Worm (Caenorhabditis elegans) whole organism, L1 larva: ENCODE data around the gene ZK792.12.

Source experiments
- alr-1 ChIP-seq: fragments of 200-800 bp; sonication (Bioruptor generic); optimal IDR thresholded peaks from 2 replicates; lab custom pipeline; 2018; ENCODE audit warnings: borderline replicate concordance, mild to moderate bottlenecking, missing genetic modification characterization, missing compliant biosample characterization
- blmp-1 ChIP-seq: fragments of 150-350 bp; optimal IDR thresholded peaks from 2 replicates; lab custom pipeline; 2014; ENCODE audit warnings: missing biosample characterization, missing genetic modification characterization
- ceh-63 ChIP-seq: fragments of 200-800 bp; sonication (Bioruptor generic); optimal IDR thresholded peaks from 2 replicates; lab custom pipeline; 2018; ENCODE audit warnings: mild to moderate bottlenecking, missing genetic modification characterization, missing compliant biosample characterization
- ceh-90 ChIP-seq: sonication (generic microtip); optimal IDR thresholded peaks from 2 replicates; lab custom pipeline; 2016; ENCODE audit warnings: missing genetic modification characterization, missing compliant biosample characterization
- dpl-1 ChIP-seq, 3 experiments: fragments of 150-350 bp in 2 of 3; sonication (generic microtip) in 1 of 3; optimal IDR thresholded peaks; 2 replicates each; lab custom pipeline; 2014 to 2017; ENCODE audit warnings: missing biosample characterization in 3 of 3, missing genetic modification characterization in 3 of 3, missing genetic modification reagents in 3 of 3
- efl-1 ChIP-seq, 4 experiments: fragments of 150-350 bp; optimal IDR thresholded peaks in 3 of 4; peaks in 1 of 4; 1 replicate in 1 of 4; 2 replicates in 3 of 4; lab custom pipeline; 2014; ENCODE audit warnings: missing biosample characterization in 2 of 4, missing genetic modification characterization in 2 of 4, missing genetic modification reagents in 2 of 4
- egl-27 ChIP-seq, 2 experiments: fragments of 150-350 bp in 1 of 2; sonication (generic microtip); optimal IDR thresholded peaks; 3 replicates each; lab custom pipeline; 2017 to 2018; ENCODE audit warnings: missing biosample characterization in 2 of 2, missing genetic modification characterization in 2 of 2, missing genetic modification reagents in 2 of 2
- elt-3 ChIP-seq, 6 experiments: fragments of 150-350 bp in 1 of 6; sonication (generic microtip); optimal IDR thresholded peaks; 2 replicates each; lab custom pipeline; 2017 to 2018; ENCODE audit warnings: missing biosample characterization in 6 of 6, missing genetic modification characterization in 6 of 6, inconsistent platforms in 1 of 6
- fkh-10 ChIP-seq: sonication (generic microtip); optimal IDR thresholded peaks from 2 replicates; lab custom pipeline; 2017; ENCODE audit warnings: missing biosample characterization, missing genetic modification reagents, missing genetic modification characterization
- grh-1 ChIP-seq: fragments of 200-800 bp; sonication (Bioruptor generic); IDR thresholded peaks from 2 replicates; pipeline ENCODE4 v1.3.6; 2022; ENCODE audit warnings: missing genetic modification reagents, missing genetic modification characterization, missing compliant biosample characterization
- irx-1 ChIP-seq: sonication (generic microtip); optimal IDR thresholded peaks from 2 replicates; lab custom pipeline; 2016; ENCODE audit warnings: missing genetic modification characterization, missing compliant biosample characterization
- lin-35 ChIP-seq, 2 experiments: fragments of 150-350 bp; optimal IDR thresholded peaks; 2 replicates each; lab custom pipeline; 2014; ENCODE audit warnings: missing biosample characterization in 2 of 2, missing genetic modification characterization in 2 of 2, missing genetic modification reagents in 2 of 2
- lin-39 ChIP-seq: fragments of 150-350 bp; optimal IDR thresholded peaks from 2 replicates; lab custom pipeline; 2014; ENCODE audit warnings: missing biosample characterization, missing genetic modification reagents, missing genetic modification characterization
- lsy-2 ChIP-seq, 2 experiments: fragments of 150-350 bp; optimal IDR thresholded peaks; 2 replicates each; lab custom pipeline; 2014; ENCODE audit warnings: missing biosample characterization in 2 of 2, missing genetic modification characterization in 2 of 2
- mdl-1 ChIP-seq, 2 experiments: fragments of 150-350 bp; optimal IDR thresholded peaks; 2 replicates each; lab custom pipeline; 2014 to 2017; ENCODE audit warnings: missing biosample characterization in 2 of 2, missing genetic modification characterization in 2 of 2, inconsistent platforms in 1 of 2
- mef-2 ChIP-seq: fragments of 150-350 bp; optimal IDR thresholded peaks from 2 replicates; lab custom pipeline; 2014; ENCODE audit warnings: missing biosample characterization, missing genetic modification characterization
- nhr-11 ChIP-seq: fragments of 150-350 bp; optimal IDR thresholded peaks from 2 replicates; lab custom pipeline; 2014; ENCODE audit warnings: missing biosample characterization, missing genetic modification characterization
- nhr-12 ChIP-seq: sonication (generic microtip); optimal IDR thresholded peaks from 2 replicates; lab custom pipeline; 2017; ENCODE audit warnings: missing biosample characterization, missing genetic modification characterization
- nhr-19 ChIP-seq: fragments of 200-800 bp; sonication (Bioruptor generic); conservative IDR thresholded peaks from 2 replicates; pipeline ENCODE4 v1.3.6; 2022; ENCODE audit warnings: missing genetic modification characterization, missing compliant biosample characterization
- nhr-47 ChIP-seq: sonication (generic microtip); optimal IDR thresholded peaks from 2 replicates; lab custom pipeline; 2016; ENCODE audit warnings: mild to moderate bottlenecking, missing genetic modification characterization, moderate library complexity, missing compliant biosample characterization
- nhr-71 ChIP-seq: sonication (generic microtip); optimal IDR thresholded peaks from 2 replicates; lab custom pipeline; 2016; ENCODE audit warnings: mild to moderate bottlenecking, missing genetic modification characterization, moderate library complexity, missing compliant biosample characterization
- nhr-85 ChIP-seq: sonication (generic microtip); peaks from one replicate; lab custom pipeline; 2016; ENCODE audit warnings: missing genetic modification characterization, inconsistent platforms, missing compliant biosample characterization
- skn-1 ChIP-seq: fragments of 150-350 bp; optimal IDR thresholded peaks from 2 replicates; lab custom pipeline; 2014; ENCODE audit warnings: missing biosample characterization, missing genetic modification characterization
- snpc-4 ChIP-seq: fragments of 150-350 bp; optimal IDR thresholded peaks from 2 replicates; lab custom pipeline; 2014; ENCODE audit warnings: missing biosample characterization, missing genetic modification characterization
- sptf-1 ChIP-seq: fragments of 150-350 bp; optimal IDR thresholded peaks from 2 replicates; lab custom pipeline; 2014; ENCODE audit warnings: missing biosample characterization, missing genetic modification characterization
- swsn-7 ChIP-seq: sonication (generic microtip); optimal IDR thresholded peaks from 2 replicates; lab custom pipeline; 2016; ENCODE audit warnings: missing genetic modification characterization, missing compliant biosample characterization
- tlp-1 ChIP-seq: fragments of 150-350 bp; optimal IDR thresholded peaks from 2 replicates; lab custom pipeline; 2014; ENCODE audit warnings: missing biosample characterization, missing genetic modification characterization
- unc-86 ChIP-seq: sonication (generic microtip); optimal IDR thresholded peaks from 2 replicates; lab custom pipeline; 2016; ENCODE audit warnings: missing genetic modification characterization, missing compliant biosample characterization

ZK792.12 gene

ce11 chrIV:11655370-11655769 is 38.2 kb upstream of the ZK792.12 start, which contains the start of gene ent-1:
TSS of gene ent-1 (minus strand) at chrIV:11655470.
- TF ChIP-seq nhr-19 (GFP tag; lab: Robert Waterston, UW) (no peak), lsy-2 (tag; optimal IDR thresholded peaks at IDR 0.05; lab: Kevin White, UChicago) (peak in 1 of 2 experiments; percentile 26)

DNA sequence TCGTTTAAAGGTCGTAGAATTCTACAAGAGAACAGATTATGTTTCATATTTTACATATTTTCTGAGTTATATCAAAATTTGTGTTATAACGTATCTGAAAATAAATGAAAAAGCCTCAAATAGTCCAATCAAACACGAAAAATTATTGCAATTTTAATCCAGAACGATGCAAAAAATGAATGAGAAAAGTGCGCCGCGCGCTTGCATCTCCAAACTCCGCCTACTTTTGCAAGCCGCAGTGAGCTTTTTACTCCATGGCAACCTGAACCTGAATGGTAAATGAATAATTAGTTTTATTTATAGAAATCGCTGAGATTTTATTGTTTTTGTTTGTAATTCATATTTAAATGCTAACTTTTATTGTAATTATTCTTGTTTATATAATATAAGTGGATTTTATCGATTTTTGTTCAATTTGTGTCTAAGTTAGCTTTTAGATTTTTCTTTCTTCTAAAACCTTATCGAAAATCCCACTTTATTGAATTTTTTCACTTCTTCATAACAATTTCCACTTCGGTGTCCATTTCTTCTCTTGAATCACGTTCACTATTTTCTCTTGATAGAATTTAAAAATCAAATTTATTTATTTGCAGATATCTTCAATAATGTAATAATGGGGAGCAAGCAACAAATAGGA is 37.3 kb upstream of the ZK792.12 start, which contains the start of gene ZK809.5:
ZK809.5 (plus strand) TSS at position 587 of the 637 bp plus-strand sequence.
- TF ChIP-seq nhr-71 (tag; lab: Kevin White, UChicago) (peak; percentile 0), skn-1 (peak; percentile 13), tlp-1 (tag; lab: Kevin White, UChicago) (no peak), grh-1 (GFP tag; lab: Robert Waterston, UW) (no peak), lsy-2 (tag; optimal IDR thresholded peaks at IDR 0.05; lab: Kevin White, UChicago) (peak in 1 of 2 experiments; percentile 41), dpl-1 (GFP tag; optimal IDR thresholded peaks at IDR 0.05; lab: Kevin White, UChicago) (peak in 1 of 3 experiments; percentile 20), unc-86 (no peak), mef-2 (tag; lab: Kevin White, UChicago) (no peak), blmp-1 (tag; lab: Kevin White, UChicago) (peak; percentile 24), lin-35 (GFP tag; optimal IDR thresholded peaks at IDR 0.05; lab: Kevin White, UChicago) (peak in 1 of 2 experiments; percentile 10), efl-1 (optimal IDR thresholded peaks at IDR 0.05; lab: Kevin White, UChicago) (no peak), efl-1 (GFP tag; optimal IDR thresholded peaks at IDR 0.05 in 1 of 2; lab: Kevin White, UChicago) (peak in 1 of 2 experiments; percentile 72)
- TF ChIP-seq, all 84 proteins: peak for 7

DNA sequence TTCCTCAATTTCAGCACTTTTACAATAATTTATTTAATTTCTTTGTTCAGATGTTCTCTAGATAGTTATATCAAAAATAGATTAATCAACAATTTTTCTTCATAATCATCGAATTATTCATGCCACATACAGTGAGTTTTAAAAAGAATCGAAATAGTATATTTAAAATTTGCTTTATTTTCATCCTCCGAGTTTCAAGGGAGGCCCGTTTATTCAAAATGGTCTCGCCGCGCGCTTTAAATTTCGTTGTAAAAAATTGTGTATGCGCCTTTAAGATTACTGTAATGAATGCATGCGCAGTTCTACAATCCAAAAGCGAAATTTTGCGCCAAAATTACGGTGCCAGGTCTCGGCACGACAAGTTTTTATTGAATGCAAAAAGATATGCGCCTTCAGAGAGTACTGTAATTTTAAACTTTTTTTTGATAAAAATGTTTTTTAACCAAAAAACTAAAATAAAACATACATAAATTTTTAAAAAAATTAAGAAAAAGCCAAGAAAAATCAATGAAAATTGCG is 33.7 kb upstream of the ZK792.12 start, which contains the start of gene ZK792.1:
ZK792.1 (plus strand) TSS at position 51 of the 519 bp plus-strand sequence.
- TF ChIP-seq egl-27 (tag; optimal IDR thresholded peaks at IDR 0.05; lab: Kevin White, UChicago), result no peak

ce11 chrIV:11665010-11665409 is 28.6 kb upstream of the ZK792.12 start, which contains the start of gene ZK809.9:
TSS of gene ZK809.9 (plus strand) at chrIV:11665310.
- TF ChIP-seq fkh-10 (GFP tag; lab: Kevin White, UChicago) (no peak), lin-35 (GFP tag; optimal IDR thresholded peaks at IDR 0.05; lab: Kevin White, UChicago) (no peak), nhr-12 (tag; lab: Kevin White, UChicago) (no peak), sptf-1 (tag; lab: Kevin White, UChicago) (no peak), nhr-85 (tag; lab: Kevin White, UChicago) (no peak), elt-3 (tag; optimal IDR thresholded peaks at IDR 0.05; lab: Kevin White, UChicago) (no peak), nhr-47 (tag; lab: Kevin White, UChicago) (no peak), tlp-1 (tag; lab: Kevin White, UChicago) (no peak), mdl-1 (tag; optimal IDR thresholded peaks at IDR 0.05; lab: Kevin White, UChicago) (no peak)
- TF ChIP-seq, all 84 proteins: peak for 0

DNA sequence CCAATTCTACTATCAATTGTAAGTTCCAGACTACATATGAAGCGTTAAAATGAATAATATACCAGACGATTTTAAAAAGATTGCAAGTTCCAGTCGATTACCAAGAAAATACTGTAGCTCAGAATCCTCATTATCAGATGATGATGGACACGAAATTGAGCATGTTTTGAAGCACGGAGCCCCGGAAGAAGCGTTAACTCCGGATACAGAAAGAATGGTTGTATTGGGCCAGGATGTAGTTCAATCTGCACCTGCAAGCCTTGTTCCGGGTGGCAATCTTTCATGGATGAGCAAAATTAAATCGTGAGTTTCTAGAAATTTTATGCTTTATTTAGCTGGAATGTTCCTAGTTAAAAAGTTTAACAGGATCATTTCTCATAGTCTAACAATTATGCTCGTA is 25.6 kb upstream of the ZK792.12 start, which contains the start of gene atg-4.2:
atg-4.2 (plus strand) TSS at position 24 of the 400 bp plus-strand sequence.
- TF ChIP-seq nhr-47 (tag; lab: Kevin White, UChicago), result no peak

- TF ChIP-seq fkh-10 (GFP tag; lab: Kevin White, UChicago) (no peak), swsn-7 (no peak), egl-27 (tag; optimal IDR thresholded peaks at IDR 0.05; lab: Kevin White, UChicago) (no peak), nhr-11 (no peak), snpc-4 (no peak), alr-1 (no peak), nhr-19 (GFP tag; lab: Robert Waterston, UW) (no peak), blmp-1 (tag; lab: Kevin White, UChicago) (no peak), irx-1 (tag; lab: Kevin White, UChicago) (no peak), sptf-1 (tag; lab: Kevin White, UChicago) (no peak), efl-1 (optimal IDR thresholded peaks at IDR 0.05; lab: Kevin White, UChicago) (no peak), efl-1 (GFP tag; optimal IDR thresholded peaks at IDR 0.05 in 1 of 2; lab: Kevin White, UChicago) (no peak), ceh-63 (no peak), lin-39 (tag; lab: Kevin White, UChicago) (no peak), ceh-90 (tag; lab: Kevin White, UChicago) (no peak)
Measured at ce11 chrIV:11673543-11673942, 20.1 kb upstream of the ZK792.12 start, which contains the start of gene inx-8. TSS of gene inx-8 (plus strand) at chrIV:11673843.
